Fruit fly (Drosophila melanogaster) whole organism, wandering third instar larva: ENCODE measurements around the gene MED1.

Experiments used
- Abd-B ChIP-seq: fragments of >200 bp; optimal IDR thresholded peaks from 2 replicates; lab custom pipeline; 2017; ENCODE audit warnings: missing biosample characterization, missing genetic modification characterization
- CG32264 ChIP-seq: fragments of 200-800 bp; sonication (Bioruptor generic); optimal IDR thresholded peaks from 2 replicates; lab custom pipeline; 2016; ENCODE audit warnings: missing biosample characterization, missing genetic modification characterization
- CG9705 ChIP-seq: fragments of 200-800 bp; sonication (Bioruptor generic); optimal IDR thresholded peaks from 2 replicates; lab custom pipeline; 2018; ENCODE audit warnings: missing biosample characterization, mild to moderate bottlenecking, missing genetic modification characterization
- CrebA ChIP-seq: fragments of 200-800 bp; sonication (Bioruptor generic); optimal IDR thresholded peaks from 2 replicates; lab custom pipeline; 2016; ENCODE audit warnings: missing biosample characterization, mild to moderate bottlenecking, missing genetic modification characterization, borderline replicate concordance
- Dfd ChIP-seq: fragments of >200 bp; optimal IDR thresholded peaks from 2 replicates; lab custom pipeline; 2017; ENCODE audit warnings: missing biosample characterization, missing genetic modification characterization
- Dif ChIP-seq: fragments of 200-275, 200-300 bp; sonication (Bioruptor generic); optimal IDR thresholded peaks from 2 replicates; lab custom pipeline; 2018; ENCODE audit warnings: missing biosample characterization, missing genetic modification characterization; ENCODE audit not compliant: partially characterized antibody
- GATAd ChIP-seq: sonication (Bioruptor generic); optimal IDR thresholded peaks from 2 replicates; lab custom pipeline; 2016; ENCODE audit warnings: missing biosample characterization, missing genetic modification characterization
- HLH106 ChIP-seq: fragments of 200-800 bp; optimal IDR thresholded peaks from 3 replicates; lab custom pipeline; 2019; ENCODE audit warnings: missing biosample characterization, mild to moderate bottlenecking, missing genetic modification characterization, moderate library complexity
- Hnf4 ChIP-seq: fragments of 200-800 bp; sonication (Bioruptor generic); optimal IDR thresholded peaks from 2 replicates; lab custom pipeline; 2016; ENCODE audit warnings: missing biosample characterization, mild to moderate bottlenecking, missing genetic modification characterization
- Hr78 ChIP-seq: fragments of >200 bp; optimal IDR thresholded peaks from 2 replicates; lab custom pipeline; 2017; ENCODE audit warnings: missing biosample characterization, missing genetic modification characterization
- Hr83 ChIP-seq: fragments of 200-300 bp; sonication (Bioruptor generic); optimal IDR thresholded peaks from 2 replicates; lab custom pipeline; 2016; ENCODE audit warnings: missing biosample characterization, mild to moderate bottlenecking, missing genetic modification characterization, moderate library complexity; ENCODE audit not compliant: poor library complexity, severe bottlenecking
- Jra ChIP-seq: sonication (Bioruptor generic); optimal IDR thresholded peaks from 2 replicates; lab custom pipeline; 2016; ENCODE audit warnings: missing biosample characterization, missing genetic modification characterization
- Myc ChIP-seq: fragments of >200 bp; optimal IDR thresholded peaks from 2 replicates; lab custom pipeline; 2017
- N ChIP-seq: fragments of >200 bp; optimal IDR thresholded peaks from 2 replicates; lab custom pipeline; 2018; ENCODE audit warnings: missing biosample characterization, missing external identifiers, missing genetic modification characterization
- OdsH ChIP-seq: fragments of 200-800 bp; sonication (Bioruptor generic); optimal IDR thresholded peaks from 2 replicates; lab custom pipeline; 2016; ENCODE audit warnings: missing biosample characterization, mild to moderate bottlenecking, missing genetic modification characterization
- Rel ChIP-seq, 2 experiments: fragments of 200-800 bp; sonication (Bioruptor generic) in 1 of 2; optimal IDR thresholded peaks; 2 replicates in 1 of 2; 3 replicates in 1 of 2; lab custom pipeline; 2016 to 2019; ENCODE audit warnings: mild to moderate bottlenecking in 2 of 2, missing biosample characterization in 2 of 2, missing genetic modification characterization in 2 of 2, moderate library complexity in 1 of 2
- Sp1 ChIP-seq: fragments of 200-800 bp; sonication (Bioruptor generic); optimal IDR thresholded peaks from 3 replicates; lab custom pipeline; 2019; ENCODE audit warnings: missing biosample characterization, mild to moderate bottlenecking, missing genetic modification characterization, moderate library complexity
- Vsx2 ChIP-seq: fragments of 200-300, 225-300 bp; sonication (Bioruptor generic); optimal IDR thresholded peaks from 2 replicates; lab custom pipeline; 2018; ENCODE audit warnings: missing biosample characterization, missing genetic modification characterization; ENCODE audit not compliant: partially characterized antibody
- br ChIP-seq: fragments of 200-800 bp; sonication (Bioruptor generic); optimal IDR thresholded peaks from 2 replicates; lab custom pipeline; 2016; ENCODE audit warnings: missing biosample characterization, missing genetic modification characterization
- brk ChIP-seq: fragments of 200-800 bp; sonication (Bioruptor generic); optimal IDR thresholded peaks from 2 replicates; lab custom pipeline; 2016; ENCODE audit warnings: missing biosample characterization, mild to moderate bottlenecking, missing genetic modification characterization
- dl ChIP-seq, 2 experiments: fragments of 175-275, 200-275 bp in 1 of 2; fragments of 200-275 bp in 1 of 2; sonication (Bioruptor generic); optimal IDR thresholded peaks; lab custom pipeline; 2018; ENCODE audit warnings: mild to moderate bottlenecking in 2 of 2, missing biosample characterization in 2 of 2, missing genetic modification characterization in 2 of 2, moderate library complexity in 2 of 2; ENCODE audit not compliant: partially characterized antibody in 2 of 2, insufficient read depth in 1 of 2
- dmrt93B ChIP-seq: fragments of 200-800 bp; sonication (Bioruptor generic); optimal IDR thresholded peaks from 2 replicates; lab custom pipeline; 2018; ENCODE audit warnings: missing biosample characterization, mild to moderate bottlenecking, missing genetic modification characterization
- dsf ChIP-seq: sonication (Bioruptor generic); optimal IDR thresholded peaks from 2 replicates; lab custom pipeline; 2016; ENCODE audit warnings: missing biosample characterization, missing genetic modification characterization, borderline replicate concordance
- ey ChIP-seq: fragments of 200-800 bp; sonication (Bioruptor generic); optimal IDR thresholded peaks from 2 replicates; lab custom pipeline; 2016; ENCODE audit warnings: missing biosample characterization, missing genetic modification characterization
- fru ChIP-seq: fragments of 200-800 bp; sonication (Bioruptor generic); optimal IDR thresholded peaks from 3 replicates; lab custom pipeline; 2016; ENCODE audit warnings: missing biosample characterization, mild to moderate bottlenecking, missing genetic modification characterization
- h ChIP-seq: fragments of 200-800 bp; sonication (Bioruptor generic); optimal IDR thresholded peaks from 3 replicates; lab custom pipeline; 2016; ENCODE audit warnings: missing biosample characterization, mild to moderate bottlenecking, missing genetic modification characterization
- jim ChIP-seq: fragments of 175-275, 200-325 bp; sonication (Bioruptor generic); optimal IDR thresholded peaks from 2 replicates; lab custom pipeline; 2016; ENCODE audit warnings: missing biosample characterization, mild to moderate bottlenecking, missing genetic modification characterization
- lola ChIP-seq: fragments of >200 bp; optimal IDR thresholded peaks from 2 replicates; lab custom pipeline; 2017; ENCODE audit warnings: missing biosample characterization, missing genetic modification characterization
- pan ChIP-seq: fragments of >200 bp; optimal IDR thresholded peaks from 2 replicates; lab custom pipeline; 2017
- psq ChIP-seq: fragments of 200-800 bp; sonication (Bioruptor generic); optimal IDR thresholded peaks from 3 replicates; lab custom pipeline; 2017; ENCODE audit warnings: missing biosample characterization, mild to moderate bottlenecking, missing genetic modification characterization, moderate library complexity
- rgr ChIP-seq: fragments of 200-800 bp; sonication (Bioruptor generic); optimal IDR thresholded peaks from 3 replicates; lab custom pipeline; 2016; ENCODE audit warnings: missing biosample characterization, mild to moderate bottlenecking, missing genetic modification characterization
- sage ChIP-seq: fragments of 200-800 bp; sonication (Bioruptor generic); optimal IDR thresholded peaks from 2 replicates; lab custom pipeline; 2016; ENCODE audit warnings: missing biosample characterization, mild to moderate bottlenecking, missing genetic modification characterization
- sv ChIP-seq: fragments of 200-800 bp; sonication (Bioruptor generic); optimal IDR thresholded peaks from 3 replicates; lab custom pipeline; 2016; ENCODE audit warnings: missing biosample characterization, missing genetic modification characterization
- tai ChIP-seq: sonication (Bioruptor generic); optimal IDR thresholded peaks from 2 replicates; lab custom pipeline; 2016; ENCODE audit warnings: missing biosample characterization, missing genetic modification characterization
- usp ChIP-seq: fragments of >200 bp; optimal IDR thresholded peaks from 2 replicates; lab custom pipeline; 2017; ENCODE audit warnings: missing biosample characterization, missing genetic modification characterization
- woc ChIP-seq: sonication (Bioruptor generic); optimal IDR thresholded peaks from 2 replicates; lab custom pipeline; 2016; ENCODE audit warnings: missing biosample characterization, mild to moderate bottlenecking, missing genetic modification characterization

Gene MED1

dm6 chr3L:21652124-21652523 lies 17.9 kb upstream of the MED1 start:
- TF ChIP-seq dl (GFP tag; optimal IDR thresholded peaks at IDR 0.05; lab: Kevin White, UChicago; ENCODE audit: insufficient read depth in 1 of 2, partially characterized antibody in 2 of 2), result no peak
- TF ChIP-seq sage (GFP tag; lab: Kevin White, UChicago), result no peak
- no peak for TF ChIP-seq Hnf4 (GFP tag; lab: Kevin White, UChicago)
- no peak for TF ChIP-seq Jra
- no peak for TF ChIP-seq dmrt93B (GFP tag; lab: Kevin White, UChicago)
- no peak for TF ChIP-seq pan (lab: Kevin White, UChicago)
- TF ChIP-seq dsf (GFP tag; lab: Kevin White, UChicago), result no peak
- no peak for TF ChIP-seq CrebA
- TF ChIP-seq Hr83 (GFP tag; lab: Kevin White, UChicago), result no peak
- no peak for TF ChIP-seq CG9705
- TF ChIP-seq Dif, result no peak
- no peak for TF ChIP-seq br (GFP tag; lab: Kevin White, UChicago)

- TF ChIP-seq rgr (GFP tag; lab: Kevin White, UChicago), result no peak
- TF ChIP-seq jim (GFP tag; lab: Kevin White, UChicago), result no peak
- no peak for TF ChIP-seq br (GFP tag; lab: Kevin White, UChicago)
- TF ChIP-seq CG32264 (GFP tag; lab: Kevin White, UChicago), result no peak
- TF ChIP-seq Hnf4 (GFP tag; lab: Kevin White, UChicago), result no peak
- TF ChIP-seq Sp1 (GFP tag; lab: Kevin White, UChicago), result no peak
- TF ChIP-seq, all 38 proteins: peak for 0
Observed at dm6 chr3L:21651412-21651811, 17.2 kb upstream of the MED1 start.

- no peak for TF ChIP-seq CrebA
- no peak for TF ChIP-seq psq (GFP tag; lab: Kevin White, UChicago)
- no peak for TF ChIP-seq dsf (GFP tag; lab: Kevin White, UChicago)
- no peak for TF ChIP-seq Rel (GFP tag; optimal IDR thresholded peaks at IDR 0.05; lab: Kevin White, UChicago)
- no peak for TF ChIP-seq Rel (tag; optimal IDR thresholded peaks at IDR 0.05; lab: Kevin White, UChicago)
- no peak for TF ChIP-seq Abd-B (GFP tag; lab: Kevin White, UChicago)
- no peak for TF ChIP-seq usp (GFP tag; lab: Kevin White, UChicago)
- no peak for TF ChIP-seq OdsH (GFP tag; lab: Kevin White, UChicago)
- TF ChIP-seq woc (GFP tag; lab: Kevin White, UChicago), result no peak
- no peak for TF ChIP-seq jim (GFP tag; lab: Kevin White, UChicago)
- no peak for TF ChIP-seq fru (GFP tag; lab: Kevin White, UChicago)
Observed at dm6 chr3L:21647853-21648252, 13.6 kb upstream of the MED1 start.

- TF ChIP-seq lola (GFP tag; lab: Kevin White, UChicago), result no peak
- no peak for TF ChIP-seq fru (GFP tag; lab: Kevin White, UChicago)
- TF ChIP-seq psq (GFP tag; lab: Kevin White, UChicago), result no peak
- TF ChIP-seq rgr (GFP tag; lab: Kevin White, UChicago), result no peak
- no peak for TF ChIP-seq Dif
- no peak for TF ChIP-seq N (GFP tag; lab: Kevin White, UChicago)
Observed at dm6 chr3L:21645878-21646277, 11.6 kb upstream of the MED1 start.

- TF ChIP-seq usp (GFP tag; lab: Kevin White, UChicago) (no peak), Hr83 (GFP tag; lab: Kevin White, UChicago) (no peak), dmrt93B (GFP tag; lab: Kevin White, UChicago) (no peak), psq (GFP tag; lab: Kevin White, UChicago) (no peak), h (GFP tag; lab: Kevin White, UChicago) (peak; percentile 14), Dif (peak; percentile 84), HLH106 (tag; lab: Kevin White, UChicago) (no peak), Myc (no peak), Sp1 (GFP tag; lab: Kevin White, UChicago) (no peak), brk (GFP tag; lab: Kevin White, UChicago) (no peak), rgr (GFP tag; lab: Kevin White, UChicago) (no peak), Vsx2 (GFP tag; lab: Kevin White, UChicago) (peak; percentile 79), ey (no peak), Hnf4 (GFP tag; lab: Kevin White, UChicago) (no peak), CG9705 (no peak), Hr78 (no peak), dsf (GFP tag; lab: Kevin White, UChicago) (no peak), dl (GFP tag; optimal IDR thresholded peaks at IDR 0.05; lab: Kevin White, UChicago; ENCODE audit: insufficient read depth in 1 of 2, partially characterized antibody in 2 of 2) (peak; percentile 66 to 81), GATAd (no peak), CrebA (no peak), tai (GFP tag; lab: Kevin White, UChicago) (no peak), sv (no peak), fru (GFP tag; lab: Kevin White, UChicago) (no peak), lola (GFP tag; lab: Kevin White, UChicago) (no peak), N (GFP tag; lab: Kevin White, UChicago) (no peak), Rel (GFP tag; optimal IDR thresholded peaks at IDR 0.05; lab: Kevin White, UChicago) (peak; percentile 25), Rel (tag; optimal IDR thresholded peaks at IDR 0.05; lab: Kevin White, UChicago) (no peak), woc (GFP tag; lab: Kevin White, UChicago) (no peak), Dfd (no peak), jim (GFP tag; lab: Kevin White, UChicago) (no peak), Jra (no peak), br (GFP tag; lab: Kevin White, UChicago) (peak; percentile 12), sage (GFP tag; lab: Kevin White, UChicago) (no peak), pan (lab: Kevin White, UChicago) (no peak), OdsH (GFP tag; lab: Kevin White, UChicago) (no peak), CG32264 (GFP tag; lab: Kevin White, UChicago) (no peak)
Observed at dm6 chr3L:21644607-21645006, 10.4 kb upstream of the MED1 start, which contains the start of gene CG43980. CG43980 (plus strand) TSS chr3L:21644958.
